Worm (Caenorhabditis elegans) whole organism, mixed stage, embryonic: ENCODE measurements around the gene srt-47.

Source experiments
- M03D4.4 ChIP-seq: sonication (generic microtip); optimal IDR thresholded peaks from 2 replicates; lab custom pipeline; 2017; ENCODE audit warnings: mild to moderate bottlenecking, missing genetic modification characterization, missing compliant biosample characterization
- bed-3 ChIP-seq: fragments of 200-800 bp; sonication (Bioruptor generic); optimal IDR thresholded peaks from 3 replicates; lab custom pipeline; 2018; ENCODE audit warnings: mild to moderate bottlenecking, missing genetic modification characterization, moderate library complexity, missing compliant biosample characterization
- blmp-1 ChIP-seq: fragments of 150-350 bp; optimal IDR thresholded peaks from 2 replicates; lab custom pipeline; 2014; ENCODE audit warnings: missing biosample characterization, missing genetic modification characterization
- ceh-39 ChIP-seq: fragments of 150-350 bp; optimal IDR thresholded peaks from 2 replicates; lab custom pipeline; 2014; ENCODE audit warnings: missing biosample characterization, missing genetic modification characterization
- ceh-43 ChIP-seq: fragments of 200-800 bp; sonication (Bioruptor generic); optimal IDR thresholded peaks from 2 replicates; lab custom pipeline; 2018; ENCODE audit warnings: mild to moderate bottlenecking, missing genetic modification characterization, moderate library complexity, missing compliant biosample characterization
- ceh-83 ChIP-seq: fragments of 200-800 bp; sonication (Bioruptor generic); optimal IDR thresholded peaks from 2 replicates; lab custom pipeline; 2018; ENCODE audit warnings: mild to moderate bottlenecking, missing genetic modification characterization, missing compliant biosample characterization
- ces-1 ChIP-seq: fragments of 150-350 bp; optimal IDR thresholded peaks from 2 replicates; lab custom pipeline; 2014; ENCODE audit warnings: missing biosample characterization, missing genetic modification reagents, missing genetic modification characterization
- cnd-1 ChIP-seq: fragments of 200-800 bp; sonication (Bioruptor generic); optimal IDR thresholded peaks from 2 replicates; lab custom pipeline; 2018; ENCODE audit warnings: mild to moderate bottlenecking, missing genetic modification characterization, missing compliant biosample characterization
- drap-1 ChIP-seq: fragments of 200-800 bp; sonication (Bioruptor generic); optimal IDR thresholded peaks from 3 replicates; lab custom pipeline; 2018; ENCODE audit warnings: mild to moderate bottlenecking, missing genetic modification characterization, missing compliant biosample characterization
- elt-1 ChIP-seq: sonication (generic microtip); optimal IDR thresholded peaks from 2 replicates; lab custom pipeline; 2017; ENCODE audit warnings: missing genetic modification characterization, mild to moderate bottlenecking, missing compliant biosample characterization, antibody characterized with exemption, moderate library complexity, borderline replicate concordance; ENCODE audit not compliant: insufficient read depth
- elt-3 ChIP-seq: fragments of 150-350 bp; optimal IDR thresholded peaks from 2 replicates; lab custom pipeline; 2014; ENCODE audit warnings: missing biosample characterization, missing genetic modification characterization
- flh-1 ChIP-seq: fragments of 200-800 bp; sonication (Bioruptor generic); optimal IDR thresholded peaks from 2 replicates; lab custom pipeline; 2018; ENCODE audit warnings: mild to moderate bottlenecking, missing genetic modification characterization, moderate library complexity, missing compliant biosample characterization
- ham-2 ChIP-seq: fragments of 200-800 bp; sonication (Bioruptor generic); optimal IDR thresholded peaks from 2 replicates; lab custom pipeline; 2018; ENCODE audit warnings: mild to moderate bottlenecking, missing genetic modification characterization, missing compliant biosample characterization
- hlh-1 ChIP-seq: fragments of 150-350 bp; optimal IDR thresholded peaks from 2 replicates; lab custom pipeline; 2014; ENCODE audit warnings: missing biosample characterization, missing genetic modification reagents, missing genetic modification characterization
- lin-13 ChIP-seq: fragments of 150-350 bp; optimal IDR thresholded peaks from 2 replicates; lab custom pipeline; 2014; ENCODE audit warnings: missing biosample characterization, missing genetic modification characterization
- lin-32 ChIP-seq: fragments of 200-800 bp; sonication (Bioruptor generic); optimal IDR thresholded peaks from 2 replicates; lab custom pipeline; 2018; ENCODE audit warnings: mild to moderate bottlenecking, missing genetic modification characterization, missing compliant biosample characterization
- lsy-2 ChIP-seq: fragments of 150-350 bp; optimal IDR thresholded peaks from 2 replicates; lab custom pipeline; 2014; ENCODE audit warnings: missing biosample characterization, missing genetic modification characterization
- mab-5 ChIP-seq: fragments of 150-350 bp; optimal IDR thresholded peaks from 2 replicates; lab custom pipeline; 2014; ENCODE audit warnings: missing biosample characterization, missing genetic modification characterization
- mep-1 ChIP-seq: fragments of 150-350 bp; optimal IDR thresholded peaks from 2 replicates; lab custom pipeline; 2017; ENCODE audit warnings: missing biosample characterization, missing genetic modification reagents, missing genetic modification characterization, inconsistent platforms
- mls-2 ChIP-seq: sonication (generic microtip); optimal IDR thresholded peaks from 2 replicates; lab custom pipeline; 2016; ENCODE audit warnings: mild to moderate bottlenecking, missing genetic modification characterization, moderate library complexity, missing compliant biosample characterization
- nhr-12 ChIP-seq: fragments of 150-350 bp; optimal IDR thresholded peaks from 2 replicates; lab custom pipeline; 2014; ENCODE audit warnings: missing biosample characterization, missing genetic modification characterization
- nhr-2 ChIP-seq: fragments of 150-350 bp; optimal IDR thresholded peaks from 2 replicates; lab custom pipeline; 2014; ENCODE audit warnings: missing biosample characterization, missing genetic modification characterization
- nhr-237 ChIP-seq: fragments of 150-350 bp; optimal IDR thresholded peaks from 2 replicates; lab custom pipeline; 2014; ENCODE audit warnings: missing biosample characterization, missing genetic modification characterization
- nhr-28 ChIP-seq: fragments of 150-350 bp; optimal IDR thresholded peaks from 2 replicates; lab custom pipeline; 2014; ENCODE audit warnings: missing biosample characterization, missing genetic modification characterization
- nhr-76 ChIP-seq: sonication (generic microtip); optimal IDR thresholded peaks from 2 replicates; lab custom pipeline; 2017; ENCODE audit warnings: missing biosample characterization, missing genetic modification characterization
- pha-4 ChIP-seq: fragments of 150-350 bp; optimal IDR thresholded peaks from 2 replicates; lab custom pipeline; 2018; ENCODE audit warnings: missing biosample characterization, missing genetic modification reagents, missing genetic modification characterization
- sem-2 ChIP-seq: fragments of 200-800 bp; sonication (Bioruptor generic); optimal IDR thresholded peaks from 2 replicates; lab custom pipeline; 2018; ENCODE audit warnings: mild to moderate bottlenecking, missing genetic modification characterization, missing compliant biosample characterization
- snpc-4 ChIP-seq: fragments of 150-350 bp; optimal IDR thresholded peaks from 2 replicates; lab custom pipeline; 2014; ENCODE audit warnings: missing biosample characterization, missing genetic modification characterization
- sptf-1 ChIP-seq: sonication (generic microtip); optimal IDR thresholded peaks from 2 replicates; lab custom pipeline; 2017; ENCODE audit warnings: mild to moderate bottlenecking, missing genetic modification characterization, moderate library complexity, missing compliant biosample characterization
- tbx-8 ChIP-seq: fragments of 200-800 bp; sonication (Bioruptor generic); optimal IDR thresholded peaks from 2 replicates; lab custom pipeline; 2018; ENCODE audit warnings: mild to moderate bottlenecking, missing genetic modification characterization, moderate library complexity, missing compliant biosample characterization
- unc-120 ChIP-seq: sonication (generic microtip); optimal IDR thresholded peaks from 2 replicates; lab custom pipeline; 2017; ENCODE audit warnings: missing genetic modification characterization, missing compliant biosample characterization; ENCODE audit not compliant: poor library complexity, severe bottlenecking
- unc-39 ChIP-seq: fragments of 150-350 bp; optimal IDR thresholded peaks from 2 replicates; lab custom pipeline; 2014; ENCODE audit warnings: missing biosample characterization, missing genetic modification characterization
- unc-62 ChIP-seq: fragments of 150-350 bp; optimal IDR thresholded peaks from 2 replicates; lab custom pipeline; 2014; ENCODE audit warnings: missing biosample characterization, missing genetic modification reagents, missing genetic modification characterization
- zip-8 ChIP-seq: fragments of 150-350 bp; optimal IDR thresholded peaks from 2 replicates; lab custom pipeline; 2014; ENCODE audit warnings: missing biosample characterization, missing genetic modification characterization
- ztf-11 ChIP-seq: fragments of 150-350 bp; optimal IDR thresholded peaks from 2 replicates; lab custom pipeline; 2014; ENCODE audit warnings: missing biosample characterization, missing genetic modification characterization

Gene srt-47

DNA sequence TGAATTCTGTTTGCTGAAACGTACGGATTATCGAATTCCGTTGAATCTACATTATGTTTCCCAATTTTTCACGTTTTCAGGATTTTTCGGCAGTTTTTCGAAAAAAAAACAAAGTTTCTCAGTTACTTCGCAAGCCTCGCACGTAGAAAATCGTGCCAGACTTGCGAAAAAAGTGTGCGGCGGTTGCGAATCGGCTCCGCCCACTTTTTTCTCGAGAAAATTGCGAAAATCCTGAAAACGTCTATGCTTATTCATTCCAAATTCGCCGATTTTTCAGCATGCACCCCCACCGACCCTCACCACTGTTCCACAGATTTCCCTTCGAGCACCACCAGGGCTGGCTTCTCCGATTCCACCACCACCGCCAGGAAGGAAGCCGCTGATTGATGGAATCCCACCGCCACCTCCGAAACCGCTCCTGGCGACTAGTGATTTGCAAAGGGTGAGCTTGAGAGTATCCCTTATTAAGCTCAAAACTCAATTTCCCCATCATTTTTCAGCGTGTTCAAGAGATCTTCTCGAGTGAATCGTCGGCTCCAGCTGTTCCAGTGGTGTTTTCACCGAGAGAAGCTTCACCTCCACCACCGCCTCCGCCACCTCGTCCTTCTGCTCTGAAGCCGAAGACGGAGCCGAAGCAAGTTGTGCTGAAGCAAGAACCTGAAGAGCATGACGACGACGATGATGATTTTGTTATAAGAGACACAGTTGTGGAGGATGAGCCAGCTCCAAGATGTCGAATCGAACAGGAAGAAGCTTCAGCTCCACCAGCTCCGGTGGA is 10.8 kb downstream of the srt-47 start:
- TF ChIP-seq sem-2 (GFP tag; lab: Kevin White, UChicago) (no peak), lsy-2 (tag; lab: Kevin White, UChicago) (no peak), lin-13 (tag; lab: Kevin White, UChicago) (no peak), zip-8 (tag; lab: Kevin White, UChicago) (no peak), mls-2 (no peak), ztf-11 (no peak), unc-39 (tag; lab: Kevin White, UChicago) (no peak), elt-1 (tag; lab: Kevin White, UChicago) (no peak), snpc-4 (no peak)

ce11 chrIV:15041124-15041523 is 12.0 kb downstream of the srt-47 start:
- TF ChIP-seq elt-3 (tag; lab: Kevin White, UChicago), result no peak
- TF ChIP-seq unc-120, result no peak
- TF ChIP-seq zip-8 (tag; lab: Kevin White, UChicago), result no peak
- TF ChIP-seq unc-62 (GFP tag; lab: Kevin White, UChicago), result no peak
- no peak for TF ChIP-seq ceh-39
- TF ChIP-seq bed-3 (GFP tag; lab: Kevin White, UChicago), result no peak
- no peak for TF ChIP-seq nhr-12 (tag; lab: Kevin White, UChicago)
- no peak for TF ChIP-seq ztf-11
- TF ChIP-seq ces-1 (GFP tag; lab: Kevin White, UChicago), result no peak
- no peak for TF ChIP-seq blmp-1 (tag; lab: Kevin White, UChicago)
- TF ChIP-seq nhr-76 (tag; lab: Kevin White, UChicago), result no peak
- no peak for TF ChIP-seq sptf-1 (tag; lab: Kevin White, UChicago)
- TF ChIP-seq pha-4 (tag; lab: Kevin White, UChicago), result no peak
- TF ChIP-seq snpc-4, result no peak

ce11 chrIV:15039477-15039876 is 13.7 kb downstream of the srt-47 start, which contains the start of gene hrpu-1:
TSS of gene hrpu-1 (plus strand) at chrIV:15039616.
- no peak for TF ChIP-seq ceh-43 (GFP tag; lab: Kevin White, UChicago)
- peak; percentile 87 for TF ChIP-seq ceh-39
- no peak for TF ChIP-seq flh-1
- TF ChIP-seq hlh-1 (tag; lab: Kevin White, UChicago), result no peak
- peak; percentile 86 for TF ChIP-seq ces-1 (GFP tag; lab: Kevin White, UChicago)
- peak; percentile 22 for TF ChIP-seq sptf-1 (tag; lab: Kevin White, UChicago)
- no peak for TF ChIP-seq bed-3 (GFP tag; lab: Kevin White, UChicago)
- no peak for TF ChIP-seq elt-1 (tag; lab: Kevin White, UChicago)
- TF ChIP-seq blmp-1 (tag; lab: Kevin White, UChicago), result no peak
- no peak for TF ChIP-seq ham-2 (GFP tag; lab: Kevin White, UChicago)
- TF ChIP-seq drap-1 (GFP tag; lab: Kevin White, UChicago), result no peak
- peak; percentile 62 for TF ChIP-seq mep-1
- TF ChIP-seq sem-2 (GFP tag; lab: Kevin White, UChicago), result no peak
- TF ChIP-seq pha-4 (tag; lab: Kevin White, UChicago), result peak; percentile 77
- no peak for TF ChIP-seq nhr-2 (tag; lab: Kevin White, UChicago)
- TF ChIP-seq nhr-237 (tag; lab: Kevin White, UChicago), result peak; percentile 63
- no peak for TF ChIP-seq zip-8 (tag; lab: Kevin White, UChicago)
- TF ChIP-seq lin-32 (GFP tag; lab: Kevin White, UChicago), result no peak
- TF ChIP-seq ztf-11, result no peak
- peak; percentile 31 for TF ChIP-seq M03D4.4 (tag; lab: Kevin White, UChicago)
- no peak for TF ChIP-seq tbx-8 (GFP tag; lab: Kevin White, UChicago)
- TF ChIP-seq cnd-1, result no peak
- TF ChIP-seq lsy-2 (tag; lab: Kevin White, UChicago), result peak; percentile 69
- no peak for TF ChIP-seq nhr-28 (tag; lab: Kevin White, UChicago)
- TF ChIP-seq lin-13 (tag; lab: Kevin White, UChicago), result peak; percentile 88
- TF ChIP-seq unc-120, result no peak
- no peak for TF ChIP-seq nhr-76 (tag; lab: Kevin White, UChicago)
- TF ChIP-seq ceh-83 (GFP tag; lab: Kevin White, UChicago), result no peak
- TF ChIP-seq nhr-12 (tag; lab: Kevin White, UChicago), result no peak
- TF ChIP-seq unc-39 (tag; lab: Kevin White, UChicago), result no peak
- no peak for TF ChIP-seq unc-62 (GFP tag; lab: Kevin White, UChicago)
- TF ChIP-seq mls-2, result no peak
- TF ChIP-seq snpc-4, result no peak
- TF ChIP-seq mab-5 (tag; lab: Kevin White, UChicago), result peak; percentile 41
- TF ChIP-seq elt-3 (tag; lab: Kevin White, UChicago), result no peak
- TF ChIP-seq, all 35 proteins: peak for 10
